Worm (Caenorhabditis elegans): ENCODE data around the gene nop-1.

The nop-1 gene

ce11 chrIII:5992043-5992442 is 33.5 kb downstream of the nop-1 start:
- TF ChIP-seq rec-8 (tag; optimal IDR thresholded peaks at IDR 0.05): no peak
- no peak for TF ChIP-seq mcd-1 (GFP tag; IDR thresholded peaks at IDR 0.05)
- TF ChIP-seq zim-3 (tag; optimal IDR thresholded peaks at IDR 0.05): no peak
- no peak for TF ChIP-seq attf-3 (GFP tag; conservative IDR thresholded peaks at IDR 0.05)
- no peak for TF ChIP-seq hlh-12 (tag; optimal IDR thresholded peaks at IDR 0.05)
- no peak for TF ChIP-seq madf-3 (GFP tag; IDR thresholded peaks at IDR 0.05)
- TF ChIP-seq B0035.1 (tag; optimal IDR thresholded peaks at IDR 0.05): no peak

DNA sequence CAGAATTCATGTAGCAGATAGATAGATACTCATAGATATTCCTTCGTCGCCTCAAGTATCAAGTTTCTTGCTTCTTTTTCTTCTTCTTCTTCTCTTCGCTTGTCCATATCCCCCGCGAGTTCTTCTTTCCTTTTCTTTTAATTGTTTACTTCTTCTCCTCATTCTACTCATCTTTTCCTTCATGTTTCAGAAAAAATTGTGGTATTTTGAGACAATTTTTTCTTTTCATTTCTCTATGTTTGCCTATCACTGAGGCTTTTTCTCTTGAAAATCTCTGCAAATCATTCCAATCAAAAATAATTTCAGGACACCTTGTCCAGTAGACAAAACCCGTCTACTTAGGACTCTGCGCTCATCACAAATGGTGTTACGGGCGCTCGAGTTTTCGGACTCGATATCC is 34.4 kb downstream of the nop-1 start, which contains the start of gene T04C9.1:
TSS of gene T04C9.1 (plus strand) at position 301 of the 400 bp plus-strand sequence.
- no peak for TF ChIP-seq C17E4.6 (GFP tag; IDR thresholded peaks at IDR 0.05)
- TF ChIP-seq tbx-9 (tag; optimal IDR thresholded peaks at IDR 0.05; ENCODE audit: borderline replicate concordance): no peak
- TF ChIP-seq ceh-79 (tag; optimal IDR thresholded peaks at IDR 0.05): no peak
- TF ChIP-seq F33H1.4 (GFP tag; IDR thresholded peaks at IDR 0.05): no peak

DNA sequence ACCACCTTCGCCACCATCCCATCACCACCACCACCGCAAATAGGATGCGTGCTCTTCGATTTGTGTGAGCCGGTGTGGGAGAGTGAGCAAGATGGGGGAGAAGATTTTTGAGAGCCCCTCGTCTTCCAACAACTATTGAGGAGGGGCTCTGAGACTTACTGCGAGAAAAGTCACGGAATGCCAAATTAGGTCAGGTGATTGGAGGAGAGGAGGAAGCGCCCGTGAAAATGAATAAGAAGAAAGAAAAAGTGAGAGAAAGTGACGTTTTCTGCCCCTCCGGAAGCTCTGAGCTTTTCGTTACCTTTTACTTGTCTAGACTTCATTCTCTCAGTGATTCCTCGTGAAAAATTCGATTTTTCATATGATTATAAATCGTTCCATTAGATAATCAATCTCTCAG is 40.1 kb downstream of the nop-1 start:
- TF ChIP-seq zfh-2 (GFP tag; conservative IDR thresholded peaks at IDR 0.05): 0 out of 2 replicates have a peak, but pooled peaks have one; percentile 18
- TF ChIP-seq snpc-3.4 (tag; optimal IDR thresholded peaks at IDR 0.05): no peak

DNA sequence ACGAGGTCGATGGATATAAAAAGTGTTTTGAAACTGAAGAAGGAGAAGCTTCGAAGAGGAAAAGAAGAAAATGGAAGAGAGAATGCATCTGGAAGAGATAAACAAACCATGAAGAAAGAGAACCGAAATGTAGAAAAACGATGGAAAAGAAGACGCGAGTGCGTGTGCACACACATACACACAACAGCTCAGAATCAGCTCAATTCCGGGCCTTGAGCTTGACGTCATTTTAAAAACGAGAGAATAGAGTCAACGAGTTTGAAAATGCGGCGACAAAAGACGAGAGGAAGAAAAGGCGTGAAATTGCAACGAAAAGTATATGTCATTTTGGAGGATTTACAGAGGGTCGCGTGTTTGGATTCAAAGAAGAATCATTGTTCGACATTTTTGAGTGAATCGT is 41.1 kb downstream of the nop-1 start:
- no peak for TF ChIP-seq Y56A3A.18 (GFP tag; IDR thresholded peaks at IDR 0.05)
- TF ChIP-seq lin-40 (tag; optimal IDR thresholded peaks at IDR 0.05): peak; percentile 6
- TF ChIP-seq nhr-27 (tag; optimal IDR thresholded peaks at IDR 0.05): no peak
- TF ChIP-seq K12H6.12 (tag; optimal IDR thresholded peaks at IDR 0.05): peak; percentile 35
- no peak for TF ChIP-seq cebp-1 (GFP tag; IDR thresholded peaks at IDR 0.05)
- TF ChIP-seq cebp-1 (tag; optimal IDR thresholded peaks at IDR 0.05): peak; percentile 34
- TF ChIP-seq F55B11.4 (tag; optimal IDR thresholded peaks at IDR 0.05; ENCODE audit: borderline replicate concordance, insufficient read depth): no peak

DNA sequence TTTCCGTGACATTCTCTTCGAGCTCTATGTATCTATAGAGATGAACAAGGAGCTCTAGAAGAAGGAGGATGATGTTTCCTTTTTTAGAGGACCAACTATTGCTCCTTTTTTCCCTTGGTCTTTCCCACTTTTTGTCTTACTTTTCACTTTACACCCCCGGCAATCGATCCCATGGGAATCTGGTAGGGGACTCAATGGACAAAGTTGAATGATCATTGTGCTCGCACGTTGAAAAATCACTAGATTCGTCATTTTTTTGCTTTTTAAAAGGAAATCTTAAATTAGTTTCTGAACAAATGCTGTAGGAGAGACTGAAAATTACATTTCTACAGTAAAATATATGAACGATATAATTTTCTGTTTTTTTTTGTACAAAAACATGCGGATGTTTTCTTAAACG is 43.5 kb downstream of the nop-1 start:
- TF ChIP-seq nfyb-1 (GFP tag; IDR thresholded peaks at IDR 0.05): no peak
- TF ChIP-seq F22D6.2 (tag; optimal IDR thresholded peaks at IDR 0.05): no peak
- no peak for TF ChIP-seq D2030.7 (GFP tag; IDR thresholded peaks at IDR 0.05)
- no peak for TF ChIP-seq ztf-6 (GFP tag; IDR thresholded peaks at IDR 0.05)
- no peak for TF ChIP-seq pbrm-1 (GFP tag; IDR thresholded peaks at IDR 0.05)
- no peak for TF ChIP-seq snpc-1.3 (tag; optimal IDR thresholded peaks at IDR 0.05; ENCODE audit: insufficient read depth)

DNA sequence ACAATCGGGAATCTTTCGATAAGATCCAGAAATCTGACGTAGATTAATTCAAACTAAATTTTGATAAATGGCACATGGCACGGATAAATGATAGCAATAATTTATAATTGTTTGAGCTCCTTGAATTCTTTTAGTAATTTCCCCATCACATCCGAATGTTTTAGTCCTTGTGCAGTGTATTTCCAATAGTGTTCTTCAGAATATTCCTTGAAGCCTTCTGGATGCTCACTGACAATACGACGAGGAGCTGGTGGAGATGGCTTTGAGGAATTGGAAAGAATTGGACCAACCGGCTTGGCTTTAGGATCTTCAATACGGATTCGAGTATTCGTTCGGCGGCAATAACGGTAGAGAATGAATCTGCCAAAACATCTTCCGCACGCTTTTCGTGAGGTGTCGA is 47.9 kb downstream of the nop-1 start:
- TF ChIP-seq madf-3 (GFP tag; IDR thresholded peaks at IDR 0.05) (no peak), hmg-1.2 (GFP tag; IDR thresholded peaks at IDR 0.05) (0 out of 2 replicates have a peak, but pooled peaks have one; percentile 7), F57C9.4 (tag; optimal IDR thresholded peaks at IDR 0.05) (no peak), lin-35 (GFP tag; optimal IDR thresholded peaks at IDR 0.05) (no peak), chd-7 (tag; optimal IDR thresholded peaks at IDR 0.05) (peak; percentile 5), C06A6.2 (GFP tag; conservative IDR thresholded peaks at IDR 0.05) (no peak), ekl-4 (GFP tag; IDR thresholded peaks at IDR 0.05) (0 out of 2 replicates have a peak, but pooled peaks have one; percentile 24), dpff-1 (tag; optimal IDR thresholded peaks at IDR 0.05) (no peak), nfyb-1 (GFP tag; IDR thresholded peaks at IDR 0.05) (0 out of 2 replicates have a peak, but pooled peaks have one; percentile 39), F52B5.7 (tag; optimal IDR thresholded peaks at IDR 0.05) (peak; percentile 12), F33H1.4 (GFP tag; IDR thresholded peaks at IDR 0.05) (no peak), cebp-1 (GFP tag; IDR thresholded peaks at IDR 0.05) (no peak), cebp-1 (tag; optimal IDR thresholded peaks at IDR 0.05) (peak; percentile 2)

All from whole organism, young adult.